Fruit fly (Drosophila melanogaster) whole organism, embryonic: ENCODE results near the gene CG34008.
A peak's percentile ranks its signal among the peaks of the same experiment; 100 is the strongest.

Source experiments
- Abd-B ChIP-seq: fragments of 200-800 bp; sonication (Bioruptor generic); optimal IDR thresholded peaks from 2 replicates; lab custom pipeline; 2018; ENCODE audit warnings: missing biosample characterization, mild to moderate bottlenecking, missing genetic modification characterization, moderate library complexity
- Aef1 ChIP-seq: fragments of 200-800 bp; sonication (Bioruptor generic); IDR thresholded peaks from 3 replicates; pipeline ENCODE4 v1.3.6; 2022; ENCODE audit warnings: missing biosample characterization, missing genetic modification characterization
- Atf-2 ChIP-seq: fragments of 200-800 bp; sonication (Bioruptor generic); optimal IDR thresholded peaks from 2 replicates; lab custom pipeline; 2016; ENCODE audit warnings: missing biosample characterization, missing genetic modification characterization
- Atf3 ChIP-seq: fragments of 200-800 bp; sonication (Bioruptor generic); optimal IDR thresholded peaks from 3 replicates; lab custom pipeline; 2016; ENCODE audit warnings: missing biosample characterization, missing genetic modification characterization
- CG10462 ChIP-seq: fragments of 200-800 bp; sonication (Bioruptor generic); optimal IDR thresholded peaks from 2 replicates; lab custom pipeline; 2016; ENCODE audit warnings: missing biosample characterization, missing genetic modification characterization
- CG10565 ChIP-seq: fragments of 200-800 bp; sonication (Bioruptor generic); optimal IDR thresholded peaks from 3 replicates; lab custom pipeline; 2016; ENCODE audit warnings: missing biosample characterization, mild to moderate bottlenecking, missing genetic modification characterization
- CG10979 ChIP-seq: fragments of 200-800 bp; sonication (Bioruptor generic); optimal IDR thresholded peaks from 2 replicates; lab custom pipeline; 2018; ENCODE audit warnings: missing biosample characterization, mild to moderate bottlenecking, missing genetic modification characterization, moderate library complexity
- CG11695 ChIP-seq: fragments of 200-800 bp; sonication (Bioruptor generic); IDR thresholded peaks from 3 replicates; pipeline ENCODE4 v1.3.6; 2022; ENCODE audit warnings: missing biosample characterization, missing genetic modification characterization
- CG12942 ChIP-seq: fragments of 200-800 bp; sonication (Bioruptor generic); optimal IDR thresholded peaks from 3 replicates; lab custom pipeline; 2016; ENCODE audit warnings: missing biosample characterization, missing genetic modification characterization
- CG13296 ChIP-seq: fragments of 200-800 bp; sonication (Bioruptor generic); optimal IDR thresholded peaks from 3 replicates; lab custom pipeline; 2018; ENCODE audit warnings: missing biosample characterization, mild to moderate bottlenecking, missing genetic modification characterization
- CG14710 ChIP-seq: fragments of 200-800 bp; sonication (Bioruptor generic); optimal IDR thresholded peaks from 3 replicates; lab custom pipeline; 2019; ENCODE audit warnings: missing biosample characterization, mild to moderate bottlenecking, missing genetic modification characterization, moderate library complexity
- CG17328 ChIP-seq: fragments of 200-800 bp; sonication (Bioruptor generic); IDR thresholded peaks from 2 replicates; pipeline ENCODE4 v1.3.6; 2022; ENCODE audit warnings: missing biosample characterization, missing genetic modification characterization
- CG17612 ChIP-seq: fragments of 200-800 bp; sonication (Bioruptor generic); IDR thresholded peaks from 2 replicates; pipeline ENCODE4 v1.3.6; 2022; ENCODE audit warnings: missing biosample characterization, missing genetic modification characterization
- CG17802 ChIP-seq: fragments of 200-800 bp; sonication (Bioruptor generic); optimal IDR thresholded peaks from 2 replicates; lab custom pipeline; 2018; ENCODE audit warnings: missing biosample characterization, mild to moderate bottlenecking, missing genetic modification characterization, moderate library complexity
- CG18262 ChIP-seq: fragments of 200-800 bp; optimal IDR thresholded peaks from 3 replicates; lab custom pipeline; 2019; ENCODE audit warnings: missing biosample characterization, mild to moderate bottlenecking, missing genetic modification characterization, moderate library complexity
- CG30403 ChIP-seq: fragments of 200-800 bp; sonication (Bioruptor generic); optimal IDR thresholded peaks from 3 replicates; lab custom pipeline; 2016; ENCODE audit warnings: missing biosample characterization, missing genetic modification characterization
- CG32767 ChIP-seq: fragments of 200-800 bp; sonication (Bioruptor generic); IDR thresholded peaks from 2 replicates; pipeline ENCODE4 v1.3.6; 2022; ENCODE audit warnings: missing biosample characterization, missing genetic modification characterization
- CG33557 ChIP-seq: fragments of 200-800 bp; sonication (Bioruptor generic); optimal IDR thresholded peaks from 2 replicates; lab custom pipeline; 2019; ENCODE audit warnings: missing biosample characterization, mild to moderate bottlenecking, missing genetic modification characterization, moderate library complexity
- CG42726 ChIP-seq: fragments of 200-800 bp; sonication (Bioruptor generic); IDR thresholded peaks from 2 replicates; pipeline ENCODE4 v1.3.6; 2022; ENCODE audit warnings: missing biosample characterization, missing genetic modification characterization; ENCODE audit not compliant: partially characterized antibody
- CG5180 ChIP-seq: fragments of 200-800 bp; sonication (Bioruptor generic); optimal IDR thresholded peaks from 3 replicates; lab custom pipeline; 2017; ENCODE audit warnings: missing biosample characterization, missing genetic modification characterization, mild to moderate bottlenecking, moderate library complexity, missing genetic modification reagents
- CG6175 ChIP-seq: fragments of 200-800 bp; sonication (Bioruptor generic); IDR thresholded peaks from 3 replicates; pipeline ENCODE4 v1.3.6; 2022; ENCODE audit warnings: missing biosample characterization, missing genetic modification characterization
- CG6254 ChIP-seq: fragments of 200-800 bp; sonication (Bioruptor generic); optimal IDR thresholded peaks from 3 replicates; lab custom pipeline; 2017; ENCODE audit warnings: mild to moderate bottlenecking, missing biosample characterization, missing genetic modification reagents, missing genetic modification characterization
- CG6813 ChIP-seq: fragments of 200-800 bp; sonication (Bioruptor generic); optimal IDR thresholded peaks from 2 replicates; lab custom pipeline; 2017; ENCODE audit warnings: missing biosample characterization, missing genetic modification characterization, mild to moderate bottlenecking, moderate library complexity, missing genetic modification reagents
- CG8478 ChIP-seq: fragments of >200 bp; optimal IDR thresholded peaks from 2 replicates; lab custom pipeline; 2018
- CG9437 ChIP-seq: fragments of 200-800 bp; sonication (Bioruptor generic); optimal IDR thresholded peaks from 2 replicates; lab custom pipeline; 2018; ENCODE audit warnings: missing biosample characterization, mild to moderate bottlenecking, missing genetic modification characterization
- Drgx ChIP-seq: fragments of 200-800 bp; sonication (Bioruptor generic); IDR thresholded peaks from 2 replicates; pipeline ENCODE4 v1.3.6; 2022; ENCODE audit warnings: missing biosample characterization, missing genetic modification characterization
- Ets65A ChIP-seq: fragments of 200-800 bp; sonication (Bioruptor generic); peaks from one replicate; lab custom pipeline; 2016; ENCODE audit warnings: missing biosample characterization, missing genetic modification characterization
- Hmx ChIP-seq: fragments of 200-800 bp; sonication (Bioruptor generic); optimal IDR thresholded peaks from 2 replicates; lab custom pipeline; 2016; ENCODE audit warnings: missing biosample characterization, missing genetic modification characterization
- Lim3 ChIP-seq: fragments of 200-800 bp; sonication (Bioruptor generic); IDR thresholded peaks from 2 replicates; pipeline ENCODE4 v1.3.6; 2022; ENCODE audit warnings: missing biosample characterization, missing genetic modification characterization
- MBD-R2 ChIP-seq: fragments of 200-800 bp; sonication (Bioruptor generic); IDR thresholded peaks from 2 replicates; pipeline ENCODE4 v1.3.6; 2022; ENCODE audit warnings: missing biosample characterization, missing genetic modification characterization
- MESR4 ChIP-seq: fragments of 200-800 bp; sonication (Bioruptor generic); optimal IDR thresholded peaks from 2 replicates; lab custom pipeline; 2018; ENCODE audit warnings: missing biosample characterization, mild to moderate bottlenecking, missing genetic modification characterization, moderate library complexity
- Mad ChIP-seq: fragments of 200-800 bp; sonication (Bioruptor generic); optimal IDR thresholded peaks from 2 replicates; lab custom pipeline; 2016; ENCODE audit warnings: missing biosample characterization, missing genetic modification characterization
- Max ChIP-seq: fragments of 200-800 bp; sonication (Bioruptor generic); optimal IDR thresholded peaks from 2 replicates; lab custom pipeline; 2016; ENCODE audit warnings: missing biosample characterization, mild to moderate bottlenecking, missing genetic modification characterization
- Nf-YB ChIP-seq: fragments of 200-800 bp; sonication (Bioruptor generic); optimal IDR thresholded peaks from 3 replicates; lab custom pipeline; 2019; ENCODE audit warnings: missing biosample characterization, mild to moderate bottlenecking, missing genetic modification characterization, moderate library complexity
- Scr ChIP-seq: fragments of 200-800 bp; sonication (Bioruptor generic); IDR thresholded peaks from 2 replicates; pipeline ENCODE4 v1.3.6; 2022; ENCODE audit warnings: missing biosample characterization, missing genetic modification characterization; ENCODE audit not compliant: partially characterized antibody
- Sox100B ChIP-seq: fragments of 200-800 bp; sonication (Bioruptor generic); optimal IDR thresholded peaks from 3 replicates; lab custom pipeline; 2018; ENCODE audit warnings: missing biosample characterization, mild to moderate bottlenecking, missing genetic modification characterization
- az2 ChIP-seq: fragments of 200-800 bp; sonication (Bioruptor generic); optimal IDR thresholded peaks from 3 replicates; lab custom pipeline; 2016; ENCODE audit warnings: missing biosample characterization, missing genetic modification characterization
- dati ChIP-seq: fragments of 200-800 bp; sonication (Bioruptor generic); IDR thresholded peaks from 2 replicates; pipeline ENCODE4 v1.3.6; 2022; ENCODE audit warnings: missing biosample characterization, missing genetic modification characterization
- emc ChIP-seq: fragments of 200-800 bp; sonication (Bioruptor generic); optimal IDR thresholded peaks from 2 replicates; lab custom pipeline; 2016; ENCODE audit warnings: missing biosample characterization, missing genetic modification characterization
- gce ChIP-seq: fragments of 200-800 bp; sonication (Bioruptor generic); IDR thresholded peaks from 3 replicates; pipeline ENCODE4 v1.3.6; 2022; ENCODE audit warnings: missing biosample characterization, missing genetic modification characterization
- gt ChIP-seq: fragments of 200-800 bp; sonication (Bioruptor generic); IDR thresholded peaks from 2 replicates; pipeline ENCODE4 v1.3.6; 2022; ENCODE audit warnings: missing biosample characterization, missing genetic modification characterization
- ham ChIP-seq: fragments of 200-800 bp; sonication (Bioruptor generic); IDR thresholded peaks from 2 replicates; pipeline ENCODE4 v1.3.6; 2022; ENCODE audit warnings: missing biosample characterization, missing genetic modification characterization
- hkb ChIP-seq, 2 experiments: fragments of 200-800 bp in 1 of 2; fragments of >200 bp in 1 of 2; sonication (Bioruptor generic) in 1 of 2; IDR thresholded peaks in 1 of 2; optimal IDR thresholded peaks in 1 of 2; 2 replicates each; pipeline versions ENCODE4 v1.3.6 to Lab custom; 2017 to 2022; ENCODE audit warnings: missing biosample characterization in 1 of 2, missing genetic modification characterization in 1 of 2
- inv ChIP-seq: fragments of 200-800 bp; sonication (Bioruptor generic); IDR thresholded peaks from 2 replicates; pipeline ENCODE4 v1.3.6; 2022; ENCODE audit warnings: missing biosample characterization, missing genetic modification characterization; ENCODE audit not compliant: partially characterized antibody
- kay ChIP-seq: fragments of 200-800 bp; sonication (Bioruptor generic); optimal IDR thresholded peaks from 2 replicates; lab custom pipeline; 2016; ENCODE audit warnings: missing biosample characterization, missing genetic modification characterization
- mirr ChIP-seq: fragments of 200-800 bp; sonication (Bioruptor generic); optimal IDR thresholded peaks from 3 replicates; lab custom pipeline; 2018; ENCODE audit warnings: missing biosample characterization, mild to moderate bottlenecking, missing genetic modification characterization
- nmo ChIP-seq: fragments of 200-800 bp; sonication (Bioruptor generic); optimal IDR thresholded peaks from 2 replicates; lab custom pipeline; 2018; ENCODE audit warnings: missing biosample characterization, mild to moderate bottlenecking, missing genetic modification characterization, moderate library complexity
- sr ChIP-seq: fragments of 200-800 bp; sonication (Bioruptor generic); IDR thresholded peaks from 3 replicates; pipeline ENCODE4 v1.3.6; 2022; ENCODE audit warnings: missing biosample characterization, missing genetic modification characterization
- stwl ChIP-seq: fragments of 200-800 bp; sonication (Bioruptor generic); optimal IDR thresholded peaks from 3 replicates; lab custom pipeline; 2018; ENCODE audit warnings: missing biosample characterization, mild to moderate bottlenecking, missing genetic modification characterization, moderate library complexity
- tap ChIP-seq: fragments of 200-800 bp; optimal IDR thresholded peaks from 3 replicates; lab custom pipeline; 2019; ENCODE audit warnings: missing biosample characterization, mild to moderate bottlenecking, missing genetic modification characterization, moderate library complexity
- unpg ChIP-seq: fragments of 200-800 bp; sonication (Bioruptor generic); optimal IDR thresholded peaks from 3 replicates; lab custom pipeline; 2018; ENCODE audit warnings: missing biosample characterization, mild to moderate bottlenecking, missing genetic modification characterization, moderate library complexity
- z ChIP-seq: fragments of 200-800 bp; sonication (Bioruptor generic); IDR thresholded peaks from 3 replicates; pipeline ENCODE4 v1.3.6; 2022; ENCODE audit warnings: missing biosample characterization, missing genetic modification characterization

Gene CG34008

DNA sequence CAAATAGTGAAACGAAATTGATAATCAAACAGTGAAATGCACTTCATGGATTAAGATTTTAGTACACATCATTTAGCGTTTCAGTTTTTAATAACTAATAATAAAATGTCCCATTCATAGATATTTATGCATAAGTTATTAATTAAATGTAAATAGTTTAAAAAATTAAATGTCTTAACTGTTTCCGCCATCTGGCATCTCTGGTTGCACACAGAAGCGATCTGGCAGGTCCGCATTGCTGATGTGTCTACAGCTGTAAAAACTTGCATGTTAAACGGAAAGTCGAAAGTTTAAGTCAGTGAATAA is 7.1 kb upstream of the CG34008 start, which contains the start of gene Srp72 (continued):
- TF ChIP-seq CG5180 (GFP tag; lab: Kevin White, UChicago) (no peak), kay (GFP tag; lab: Kevin White, UChicago) (peak; percentile 10), mirr (GFP tag; lab: Kevin White, UChicago) (no peak), CG8478 (lab: Kevin White, UChicago) (no peak), CG11695 (GFP tag; lab: Robert Waterston, UW) (peak; percentile 68; the same call in 2 of the 3 replicates), emc (GFP tag; lab: Kevin White, UChicago) (no peak), CG42726 (GFP tag; lab: Robert Waterston, UW) (no peak), CG10565 (GFP tag; lab: Kevin White, UChicago) (peak; percentile 28), az2 (peak; percentile 36), Hmx (GFP tag; lab: Kevin White, UChicago) (no peak), Max (GFP tag; lab: Kevin White, UChicago) (peak; percentile 50), dati (GFP tag; lab: Robert Waterston, UW) (no peak), CG9437 (GFP tag; lab: Kevin White, UChicago) (peak; percentile 84), CG12942 (GFP tag; lab: Kevin White, UChicago) (peak; percentile 35), Mad (GFP tag; lab: Kevin White, UChicago) (no peak), CG32767 (no peak; the same call in 1 of the 2 replicates), Scr (no peak), Lim3 (GFP tag; lab: Robert Waterston, UW) (no peak), CG6813 (GFP tag; lab: Kevin White, UChicago) (no peak), Ets65A (GFP tag; lab: Kevin White, UChicago) (no peak), stwl (peak; percentile 59), CG30403 (GFP tag; lab: Kevin White, UChicago) (peak; percentile 68), CG6175 (GFP tag; lab: Robert Waterston, UW) (no peak), CG10979 (peak; percentile 11), CG17328 (GFP tag; lab: Robert Waterston, UW) (peak; percentile 57; the same call in 1 of the 2 replicates), Abd-B (no peak), CG17802 (tag; lab: Kevin White, UChicago) (peak; percentile 39), sr (GFP tag; lab: Robert Waterston, UW) (no peak), Atf-2 (GFP tag; lab: Kevin White, UChicago) (no peak), z (GFP tag; lab: Robert Waterston, UW) (no peak), inv (GFP tag; lab: Robert Waterston, UW) (no peak), CG14710 (tag; lab: Kevin White, UChicago) (peak; percentile 75), nmo (GFP tag; lab: Kevin White, UChicago) (peak; percentile 63), tap (tag; lab: Kevin White, UChicago) (no peak), CG13296 (peak; percentile 22), MESR4 (no peak), Aef1 (GFP tag; lab: Robert Waterston, UW) (0 out of 3 replicates have a peak, but pooled peaks have one; percentile 14), gce (GFP tag; lab: Robert Waterston, UW) (no peak), CG10462 (GFP tag; lab: Kevin White, UChicago) (peak; percentile 17), CG18262 (peak; percentile 34), unpg (GFP tag; lab: Kevin White, UChicago) (peak; percentile 45), CG17612 (no peak), CG6254 (GFP tag; lab: Kevin White, UChicago) (no peak), CG33557 (GFP tag; lab: Kevin White, UChicago) (no peak), MBD-R2 (peak; percentile 19; the same call in 1 of the 2 replicates), hkb (optimal IDR thresholded peaks at IDR 0.05; lab: Kevin White, UChicago) (no peak), hkb (GFP tag; IDR thresholded peaks at IDR 0.05; lab: Robert Waterston, UW) (peak; percentile 63), gt (GFP tag; lab: Robert Waterston, UW) (no peak), Atf3 (GFP tag; lab: Kevin White, UChicago) (no peak), Nf-YB (GFP tag; lab: Kevin White, UChicago) (no peak), Drgx (GFP tag; lab: Robert Waterston, UW) (peak; percentile 55), ham (GFP tag; lab: Robert Waterston, UW) (no peak), Sox100B (no peak)
